Worm (Caenorhabditis elegans) whole organism, L3 larva: ENCODE data around the gene osm-10.
A peak's percentile ranks its signal among the peaks of the same experiment; 100 is the strongest.

Source experiments
- R02D3.7 ChIP-seq: fragments of 150-350 bp; optimal IDR thresholded peaks from 2 replicates; lab custom pipeline; 2014; ENCODE audit warnings: missing biosample characterization, missing genetic modification characterization
- ZK546.5 ChIP-seq: sonication (generic microtip); optimal IDR thresholded peaks from 2 replicates; lab custom pipeline; 2017; ENCODE audit warnings: missing biosample characterization, missing genetic modification characterization
- aly-2 ChIP-seq: fragments of 150-350 bp; optimal IDR thresholded peaks from 2 replicates; lab custom pipeline; 2014; ENCODE audit warnings: missing biosample characterization, missing genetic modification characterization
- ama-1 ChIP-seq: fragments of 150-350 bp; optimal IDR thresholded peaks from 2 replicates; lab custom pipeline; 2018
- ceh-16 ChIP-seq: sonication (generic microtip); optimal IDR thresholded peaks from 2 replicates; lab custom pipeline; 2017; ENCODE audit warnings: missing biosample characterization, missing genetic modification characterization
- ceh-28 ChIP-seq: fragments of 150-350 bp; optimal IDR thresholded peaks from 2 replicates; lab custom pipeline; 2014; ENCODE audit warnings: missing biosample characterization, missing genetic modification reagents, missing genetic modification characterization
- ceh-82 ChIP-seq: fragments of 150-350 bp; optimal IDR thresholded peaks from 2 replicates; lab custom pipeline; 2014; ENCODE audit warnings: missing biosample characterization, missing genetic modification characterization
- ceh-9 ChIP-seq: sonication (generic microtip); optimal IDR thresholded peaks from 2 replicates; lab custom pipeline; 2018; ENCODE audit warnings: missing biosample characterization, missing genetic modification characterization
- daf-12 ChIP-seq: fragments of 150-350 bp; optimal IDR thresholded peaks from 2 replicates; lab custom pipeline; 2014; ENCODE audit warnings: missing biosample characterization, missing genetic modification reagents, missing genetic modification characterization
- egl-27 ChIP-seq: sonication (generic microtip); optimal IDR thresholded peaks from 4 replicates; lab custom pipeline; 2017; ENCODE audit warnings: missing biosample characterization, missing genetic modification reagents, missing genetic modification characterization
- egl-5 ChIP-seq: fragments of 150-350 bp; optimal IDR thresholded peaks from 2 replicates; lab custom pipeline; 2017; ENCODE audit warnings: missing biosample characterization, missing genetic modification reagents, missing genetic modification characterization, inconsistent platforms
- elt-1 ChIP-seq: fragments of 150-350 bp; optimal IDR thresholded peaks from 2 replicates; lab custom pipeline; 2014; ENCODE audit warnings: missing biosample characterization, missing genetic modification characterization
- elt-2 ChIP-seq: sonication (generic microtip); optimal IDR thresholded peaks from 2 replicates; lab custom pipeline; 2016; ENCODE audit warnings: missing genetic modification reagents, mild to moderate bottlenecking, missing genetic modification characterization, missing compliant biosample characterization
- elt-3 ChIP-seq, 3 experiments: fragments of 150-350 bp in 1 of 3; sonication (generic microtip) in 2 of 3; optimal IDR thresholded peaks; 2 replicates in 2 of 3; 4 replicates in 1 of 3; lab custom pipeline; 2014 to 2017; ENCODE audit warnings: missing biosample characterization in 3 of 3, missing genetic modification characterization in 3 of 3
- eor-1 ChIP-seq, 2 experiments: fragments of 150-350 bp; optimal IDR thresholded peaks; 2 replicates each; lab custom pipeline; 2014 to 2018; ENCODE audit warnings: missing biosample characterization in 2 of 2, missing genetic modification characterization in 2 of 2
- fkh-10 ChIP-seq: sonication (generic microtip); optimal IDR thresholded peaks from 2 replicates; lab custom pipeline; 2017; ENCODE audit warnings: missing biosample characterization, missing genetic modification reagents, missing genetic modification characterization
- fkh-2 ChIP-seq: fragments of 150-350 bp; optimal IDR thresholded peaks from 2 replicates; lab custom pipeline; 2014; ENCODE audit warnings: missing biosample characterization, missing genetic modification reagents, missing genetic modification characterization
- fos-1 ChIP-seq: fragments of 150-350 bp; optimal IDR thresholded peaks from 2 replicates; lab custom pipeline; 2014; ENCODE audit warnings: missing biosample characterization, missing genetic modification characterization
- hmg-11 ChIP-seq: sonication (generic microtip); optimal IDR thresholded peaks from 2 replicates; lab custom pipeline; 2016; ENCODE audit warnings: missing genetic modification characterization, missing compliant biosample characterization
- jun-1 ChIP-seq: fragments of 150-350 bp; optimal IDR thresholded peaks from 2 replicates; lab custom pipeline; 2014; ENCODE audit warnings: missing biosample characterization, missing genetic modification reagents, missing genetic modification characterization
- lin-15B ChIP-seq: fragments of 150-350 bp; optimal IDR thresholded peaks from 2 replicates; lab custom pipeline; 2014; ENCODE audit warnings: missing biosample characterization, missing genetic modification characterization
- lin-39 ChIP-seq: fragments of 150-350 bp; optimal IDR thresholded peaks from 2 replicates; lab custom pipeline; 2018; ENCODE audit warnings: missing biosample characterization, missing genetic modification reagents, missing genetic modification characterization
- lsy-12 ChIP-seq: sonication (generic microtip); optimal IDR thresholded peaks from 2 replicates; lab custom pipeline; 2016; ENCODE audit warnings: mild to moderate bottlenecking, missing genetic modification characterization, missing compliant biosample characterization
- mdl-1 ChIP-seq: fragments of 150-350 bp; optimal IDR thresholded peaks from 2 replicates; lab custom pipeline; 2014; ENCODE audit warnings: missing biosample characterization, missing genetic modification characterization
- mml-1 ChIP-seq: fragments of 150-350 bp; sonication (generic microtip); optimal IDR thresholded peaks from 3 replicates; lab custom pipeline; 2014; ENCODE audit warnings: missing biosample characterization, missing genetic modification characterization
- nfya-1 ChIP-seq: sonication (generic microtip); optimal IDR thresholded peaks from 2 replicates; lab custom pipeline; 2017; ENCODE audit warnings: missing genetic modification characterization, mild to moderate bottlenecking, missing compliant biosample characterization, antibody characterized with exemption, moderate library complexity; ENCODE audit not compliant: insufficient read depth
- nhr-11 ChIP-seq: fragments of 150-350 bp; optimal IDR thresholded peaks from 2 replicates; lab custom pipeline; 2014; ENCODE audit warnings: missing biosample characterization, missing genetic modification characterization
- nhr-12 ChIP-seq: fragments of 150-350 bp; optimal IDR thresholded peaks from 2 replicates; lab custom pipeline; 2014; ENCODE audit warnings: missing biosample characterization, missing genetic modification characterization
- nhr-23 ChIP-seq: fragments of 150-350 bp; optimal IDR thresholded peaks from 2 replicates; lab custom pipeline; 2014; ENCODE audit warnings: missing biosample characterization, missing genetic modification reagents, missing genetic modification characterization
- nhr-237 ChIP-seq: fragments of 150-350 bp; optimal IDR thresholded peaks from 2 replicates; lab custom pipeline; 2014; ENCODE audit warnings: missing biosample characterization, missing genetic modification characterization
- nhr-25 ChIP-seq: sonication (generic microtip); optimal IDR thresholded peaks from 2 replicates; lab custom pipeline; 2017; ENCODE audit warnings: missing biosample characterization, missing genetic modification characterization
- nhr-28 ChIP-seq: fragments of 150-350 bp; optimal IDR thresholded peaks from 2 replicates; lab custom pipeline; 2014; ENCODE audit warnings: missing biosample characterization, missing genetic modification characterization
- nhr-43 ChIP-seq: sonication (generic microtip); optimal IDR thresholded peaks from 2 replicates; lab custom pipeline; 2016; ENCODE audit warnings: mild to moderate bottlenecking, missing genetic modification characterization, missing compliant biosample characterization; ENCODE audit not compliant: poor library complexity, severe bottlenecking
- nhr-67 ChIP-seq: fragments of 150-350 bp; optimal IDR thresholded peaks from 2 replicates; lab custom pipeline; 2014; ENCODE audit warnings: missing biosample characterization, missing genetic modification characterization
- nhr-76 ChIP-seq: fragments of 150-350 bp; sonication (generic microtip); optimal IDR thresholded peaks from 5 replicates; lab custom pipeline; 2014; ENCODE audit warnings: missing biosample characterization, missing genetic modification characterization
- nhr-77 ChIP-seq: fragments of 150-350 bp; optimal IDR thresholded peaks from 2 replicates; lab custom pipeline; 2014; ENCODE audit warnings: missing biosample characterization, missing genetic modification characterization
- pha-4 ChIP-seq: fragments of 150-350 bp; optimal IDR thresholded peaks from 2 replicates; lab custom pipeline; 2014; ENCODE audit warnings: missing biosample characterization, missing genetic modification reagents, missing genetic modification characterization
- pqm-1 ChIP-seq: fragments of 150-350 bp; optimal IDR thresholded peaks from 2 replicates; lab custom pipeline; 2017; ENCODE audit warnings: missing biosample characterization, missing genetic modification characterization, inconsistent platforms
- sea-2 ChIP-seq: fragments of 150-350 bp; sonication (generic microtip); optimal IDR thresholded peaks from 4 replicates; lab custom pipeline; 2014; ENCODE audit warnings: missing biosample characterization, missing genetic modification reagents, missing genetic modification characterization
- skn-1 ChIP-seq: fragments of 150-350 bp; optimal IDR thresholded peaks from 2 replicates; lab custom pipeline; 2014; ENCODE audit warnings: missing biosample characterization, missing genetic modification characterization
- snpc-4 ChIP-seq: fragments of 150-350 bp; optimal IDR thresholded peaks from 2 replicates; lab custom pipeline; 2014; ENCODE audit warnings: missing biosample characterization, missing genetic modification characterization
- tbx-2 ChIP-seq: sonication (generic microtip); optimal IDR thresholded peaks from 2 replicates; lab custom pipeline; 2016; ENCODE audit warnings: mild to moderate bottlenecking, missing genetic modification characterization, missing compliant biosample characterization
- unc-39 ChIP-seq: sonication (generic microtip); optimal IDR thresholded peaks from 4 replicates; lab custom pipeline; 2017; ENCODE audit warnings: missing biosample characterization, missing genetic modification characterization
- unc-62 ChIP-seq: fragments of 150-350 bp; sonication (generic microtip); optimal IDR thresholded peaks from 4 replicates; lab custom pipeline; 2014; ENCODE audit warnings: missing biosample characterization, missing genetic modification reagents, missing genetic modification characterization
- zag-1 ChIP-seq: fragments of 150-350 bp; optimal IDR thresholded peaks from 2 replicates; lab custom pipeline; 2014; ENCODE audit warnings: missing biosample characterization, missing genetic modification characterization
- ztf-11 ChIP-seq: fragments of 150-350 bp; optimal IDR thresholded peaks from 2 replicates; lab custom pipeline; 2014; ENCODE audit warnings: missing biosample characterization, missing genetic modification characterization
- ztf-4 ChIP-seq: fragments of 150-350 bp; optimal IDR thresholded peaks from 2 replicates; lab custom pipeline; 2014; ENCODE audit warnings: missing biosample characterization, missing genetic modification characterization

The osm-10 gene

ce11 chrIII:7273718-7274117 lies 30.6 kb downstream of the osm-10 start:
- TF ChIP-seq nhr-25 (tag; lab: Kevin White, UChicago) (peak; percentile 31), nhr-43 (tag; lab: Kevin White, UChicago) (peak; percentile 29), nhr-23 (tag; lab: Kevin White, UChicago) (peak; percentile 33), pqm-1 (no peak)

- TF ChIP-seq mdl-1 (tag; lab: Kevin White, UChicago): no peak
- TF ChIP-seq nhr-76 (tag; lab: Kevin White, UChicago): no peak
- no peak for TF ChIP-seq nfya-1 (tag; lab: Kevin White, UChicago)
- no peak for TF ChIP-seq fkh-10
- no peak for TF ChIP-seq hmg-11
- TF ChIP-seq fkh-2 (tag; lab: Kevin White, UChicago): no peak
- no peak for TF ChIP-seq sea-2 (GFP tag; lab: Kevin White, UChicago)
- TF ChIP-seq mml-1 (tag; lab: Kevin White, UChicago): no peak
- TF ChIP-seq nhr-77 (tag; lab: Kevin White, UChicago): no peak
- TF ChIP-seq nhr-11 (tag; lab: Kevin White, UChicago): no peak
- no peak for TF ChIP-seq nhr-25 (tag; lab: Kevin White, UChicago)
- TF ChIP-seq nhr-28 (tag; lab: Kevin White, UChicago): no peak
- no peak for TF ChIP-seq egl-5 (tag; lab: Kevin White, UChicago)
- no peak for TF ChIP-seq ZK546.5
- no peak for TF ChIP-seq eor-1 (tag; optimal IDR thresholded peaks at IDR 0.05; lab: Kevin White, UChicago)
- no peak for TF ChIP-seq nhr-23 (tag; lab: Kevin White, UChicago)
- TF ChIP-seq R02D3.7 (tag; lab: Kevin White, UChicago): no peak
- no peak for TF ChIP-seq elt-3 (tag; optimal IDR thresholded peaks at IDR 0.05; lab: Kevin White, UChicago)
These were observed 32.2 kb downstream of the osm-10 start, which contains the start of gene psd-1 for ce11 chrIII:7275296-7275695. psd-1 (minus strand) TSS chrIII:7275396.

- TF ChIP-seq fkh-2 (tag; lab: Kevin White, UChicago): no peak
- no peak for TF ChIP-seq nhr-28 (tag; lab: Kevin White, UChicago)
- TF ChIP-seq daf-12: no peak
- no peak for TF ChIP-seq zag-1 (tag; lab: Kevin White, UChicago)
- TF ChIP-seq mdl-1 (tag; lab: Kevin White, UChicago): no peak
- TF ChIP-seq aly-2 (tag; lab: Kevin White, UChicago): no peak
- peak; percentile 64 for TF ChIP-seq nfya-1 (tag; lab: Kevin White, UChicago)
- peak; percentile 15 for TF ChIP-seq elt-2 (tag; lab: Kevin White, UChicago)
- peak; percentile 35 for TF ChIP-seq nhr-43 (tag; lab: Kevin White, UChicago)
- TF ChIP-seq ceh-82 (tag; lab: Kevin White, UChicago): no peak
- no peak for TF ChIP-seq eor-1 (tag; optimal IDR thresholded peaks at IDR 0.05; lab: Kevin White, UChicago)
- no peak for TF ChIP-seq elt-3 (tag; optimal IDR thresholded peaks at IDR 0.05; lab: Kevin White, UChicago)
- TF ChIP-seq ama-1 (lab: Kevin White, UChicago): no peak
- no peak for TF ChIP-seq unc-39 (tag; lab: Kevin White, UChicago)
- TF ChIP-seq nhr-12 (tag; lab: Kevin White, UChicago): no peak
- no peak for TF ChIP-seq pqm-1
- no peak for TF ChIP-seq nhr-11 (tag; lab: Kevin White, UChicago)
- no peak for TF ChIP-seq egl-27
- TF ChIP-seq tbx-2 (tag; lab: Kevin White, UChicago): no peak
- TF ChIP-seq ZK546.5: no peak
- no peak for TF ChIP-seq nhr-77 (tag; lab: Kevin White, UChicago)
- no peak for TF ChIP-seq fkh-10
- peak; percentile 60 for TF ChIP-seq snpc-4 (tag; lab: Kevin White, UChicago)
- TF ChIP-seq elt-1: no peak
- TF ChIP-seq lin-39 (tag; lab: Kevin White, UChicago): no peak
- TF ChIP-seq ceh-16 (tag; lab: Kevin White, UChicago): no peak
- peak; percentile 54 for TF ChIP-seq skn-1 (tag; lab: Kevin White, UChicago)
- TF ChIP-seq lin-15B (tag; lab: Kevin White, UChicago): peak; percentile 72
- no peak for TF ChIP-seq lsy-12
- no peak for TF ChIP-seq ztf-11 (tag; lab: Kevin White, UChicago)
- no peak for TF ChIP-seq nhr-76 (tag; lab: Kevin White, UChicago)
- no peak for TF ChIP-seq ztf-4 (tag; lab: Kevin White, UChicago)
- TF ChIP-seq hmg-11: peak; percentile 63
- TF ChIP-seq fos-1 (tag; lab: Kevin White, UChicago): no peak
- no peak for TF ChIP-seq nhr-237
- TF ChIP-seq mml-1 (tag; lab: Kevin White, UChicago): no peak
- peak; percentile 14 for TF ChIP-seq egl-5 (tag; lab: Kevin White, UChicago)
- peak; percentile 79 for TF ChIP-seq nhr-23 (tag; lab: Kevin White, UChicago)
- TF ChIP-seq pha-4 (tag; lab: Kevin White, UChicago): peak; percentile 81
- no peak for TF ChIP-seq sea-2 (GFP tag; lab: Kevin White, UChicago)
- no peak for TF ChIP-seq nhr-67 (tag; lab: Kevin White, UChicago)
- no peak for TF ChIP-seq ceh-9
- TF ChIP-seq R02D3.7 (tag; lab: Kevin White, UChicago): peak; percentile 50
- TF ChIP-seq ceh-28 (tag; lab: Kevin White, UChicago): peak; percentile 19
- no peak for TF ChIP-seq unc-62 (GFP tag; lab: Kevin White, UChicago)
- TF ChIP-seq nhr-25 (tag; lab: Kevin White, UChicago): peak; percentile 13
- TF ChIP-seq jun-1 (tag; lab: Kevin White, UChicago): no peak
These were observed 34.1 kb downstream of the osm-10 start, which contains the start of the genes spot-1 and B0361.11 for ce11 chrIII:7277228-7277627. spot-1 (minus strand) TSS chrIII:7277274. B0361.11 (plus strand) TSS chrIII:7277599.
